Fruit fly (Drosophila melanogaster): Measurements from ENCODE around the gene Mocs1.

DNA sequence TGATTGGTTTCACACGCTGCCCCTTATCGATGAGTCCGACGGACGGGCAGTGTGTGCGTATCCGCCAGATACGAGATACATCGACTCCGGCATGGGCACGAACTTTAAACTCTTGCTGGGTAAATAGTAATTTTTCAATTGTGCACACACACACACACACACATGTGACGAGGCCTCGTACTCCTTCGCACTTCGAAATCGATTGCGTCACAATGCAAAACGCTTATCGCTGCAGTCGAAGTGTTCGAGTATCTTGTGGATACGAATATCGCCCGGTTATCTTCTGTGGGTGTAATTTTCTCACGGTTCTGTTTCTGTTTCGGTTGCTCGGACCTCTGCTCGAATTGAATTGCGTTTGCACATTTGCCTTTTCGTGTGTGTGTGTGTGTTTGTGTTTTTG is 35.3 kb upstream of the Mocs1 start:
- no peak for TF ChIP-seq CG7101 (tag; optimal IDR thresholded peaks at IDR 0.05)
- no peak for TF ChIP-seq kay (GFP tag; ENCODE audit: borderline replicate concordance)
- no peak for TF ChIP-seq CG1620 (GFP tag; optimal IDR thresholded peaks at IDR 0.05)

Measured in whole organism, adult.